Fruit fly (Drosophila melanogaster) whole organism, embryonic: ENCODE measurements around the gene stg1.

ENCODE experiments used
- Aef1 ChIP-seq: fragments of 200-800 bp; sonication (Bioruptor generic); IDR thresholded peaks from 3 replicates; pipeline ENCODE4 v1.3.6; 2022; ENCODE audit warnings: missing biosample characterization, missing genetic modification characterization
- Atf-2 ChIP-seq: fragments of 200-800 bp; sonication (Bioruptor generic); optimal IDR thresholded peaks from 2 replicates; lab custom pipeline; 2016; ENCODE audit warnings: missing biosample characterization, missing genetic modification characterization
- Atf3 ChIP-seq: fragments of 200-800 bp; sonication (Bioruptor generic); optimal IDR thresholded peaks from 3 replicates; lab custom pipeline; 2016; ENCODE audit warnings: missing biosample characterization, missing genetic modification characterization
- CG10321 ChIP-seq: fragments of 200-800 bp; sonication (Bioruptor generic); IDR thresholded peaks from 2 replicates; pipeline ENCODE4 v1.3.6; 2022; ENCODE audit warnings: missing biosample characterization, missing genetic modification characterization
- CG11504 ChIP-seq: fragments of 200-800 bp; sonication (Bioruptor generic); optimal IDR thresholded peaks from 3 replicates; lab custom pipeline; 2019; ENCODE audit warnings: missing biosample characterization, mild to moderate bottlenecking, missing genetic modification characterization, moderate library complexity
- CG16779 ChIP-seq: fragments of 200-800 bp; sonication (Bioruptor generic); IDR thresholded peaks from 2 replicates; pipeline ENCODE4 v1.3.6; 2022; ENCODE audit warnings: missing biosample characterization, missing genetic modification characterization
- CG2129 ChIP-seq: fragments of 200-800 bp; sonication (Bioruptor generic); IDR thresholded peaks from 2 replicates; pipeline ENCODE4 v1.3.6; 2022; ENCODE audit warnings: missing biosample characterization, missing genetic modification characterization; ENCODE audit not compliant: partially characterized antibody
- CG2199 ChIP-seq: fragments of 200-800 bp; sonication (Bioruptor generic); IDR thresholded peaks from 3 replicates; pipeline ENCODE4 v1.3.6; 2022; ENCODE audit warnings: missing biosample characterization, missing genetic modification characterization
- CG2678 ChIP-seq: fragments of 200-800 bp; sonication (Bioruptor generic); optimal IDR thresholded peaks from 3 replicates; lab custom pipeline; 2019; ENCODE audit warnings: missing biosample characterization, mild to moderate bottlenecking, missing genetic modification characterization, moderate library complexity
- CG2712 ChIP-seq: fragments of 200-800 bp; optimal IDR thresholded peaks from 3 replicates; lab custom pipeline; 2019; ENCODE audit warnings: missing biosample characterization, mild to moderate bottlenecking, missing genetic modification characterization, moderate library complexity
- CG31365 ChIP-seq: fragments of 200-800 bp; sonication (Bioruptor generic); optimal IDR thresholded peaks from 2 replicates; lab custom pipeline; 2018; ENCODE audit warnings: missing biosample characterization, mild to moderate bottlenecking, missing genetic modification characterization
- CG32767 ChIP-seq: fragments of 200-800 bp; sonication (Bioruptor generic); IDR thresholded peaks from 2 replicates; pipeline ENCODE4 v1.3.6; 2022; ENCODE audit warnings: missing biosample characterization, missing genetic modification characterization
- CG3838 ChIP-seq: fragments of 200-800 bp; sonication (Bioruptor generic); optimal IDR thresholded peaks from 3 replicates; lab custom pipeline; 2016; ENCODE audit warnings: missing biosample characterization, missing genetic modification characterization
- CG6791 ChIP-seq: fragments of 200-800 bp; sonication (Bioruptor generic); IDR thresholded peaks from 3 replicates; pipeline ENCODE4 v1.3.6; 2022; ENCODE audit warnings: missing biosample characterization, missing genetic modification characterization; ENCODE audit not compliant: partially characterized antibody
- CG7556 ChIP-seq: fragments of 200-800 bp; sonication (Bioruptor generic); optimal IDR thresholded peaks from 2 replicates; lab custom pipeline; 2017; ENCODE audit warnings: missing biosample characterization, mild to moderate bottlenecking, missing genetic modification characterization
- CG8290 ChIP-seq, 3 experiments: fragments of 200-800 bp; sonication (Bioruptor generic); optimal IDR thresholded peaks; 2 replicates each; lab custom pipeline; 2016 to 2019; ENCODE audit warnings: missing biosample characterization in 3 of 3, missing genetic modification characterization in 3 of 3, mild to moderate bottlenecking in 2 of 3, moderate library complexity in 1 of 3
- CTCF ChIP-seq: fragments of 200-800 bp; sonication (Bioruptor generic); optimal IDR thresholded peaks from 2 replicates; lab custom pipeline; 2017; ENCODE audit warnings: missing biosample characterization, mild to moderate bottlenecking, missing genetic modification characterization, moderate library complexity
- Dfd ChIP-seq, 2 experiments: fragments of >200 bp; optimal IDR thresholded peaks; 2 replicates each; lab custom pipeline; 2017; ENCODE audit warnings: missing biosample characterization in 2 of 2, missing genetic modification characterization in 2 of 2
- E2f1 ChIP-seq: fragments of 200-800 bp; sonication (Bioruptor generic); IDR thresholded peaks from 2 replicates; pipeline ENCODE4 v1.3.6; 2022; ENCODE audit warnings: missing biosample characterization, missing genetic modification characterization
- E2f2 ChIP-seq: fragments of 200-800 bp; sonication (Bioruptor generic); IDR thresholded peaks from 2 replicates; pipeline ENCODE4 v1.3.6; 2022; ENCODE audit warnings: missing biosample characterization, missing genetic modification characterization
- Ets65A ChIP-seq: fragments of 200-800 bp; sonication (Bioruptor generic); peaks from one replicate; lab custom pipeline; 2016; ENCODE audit warnings: missing biosample characterization, missing genetic modification characterization
- H15 ChIP-seq: fragments of 200-800 bp; sonication (Bioruptor generic); IDR thresholded peaks from 3 replicates; pipeline ENCODE4 v1.3.6; 2022; ENCODE audit warnings: missing biosample characterization, missing genetic modification characterization
- HmgZ ChIP-seq: fragments of 200-800 bp; sonication (Bioruptor generic); optimal IDR thresholded peaks from 2 replicates; lab custom pipeline; 2018; ENCODE audit warnings: missing biosample characterization, mild to moderate bottlenecking, missing genetic modification characterization
- Nf-YC ChIP-seq: fragments of 200-800 bp; optimal IDR thresholded peaks from 3 replicates; lab custom pipeline; 2019; ENCODE audit warnings: missing biosample characterization, mild to moderate bottlenecking, missing genetic modification characterization, moderate library complexity
- amos ChIP-seq: fragments of 200-800 bp; sonication (Bioruptor generic); IDR thresholded peaks from 2 replicates; pipeline ENCODE4 v1.3.6; 2022; ENCODE audit warnings: missing biosample characterization, missing genetic modification characterization; ENCODE audit not compliant: partially characterized antibody
- chinmo ChIP-seq: fragments of 200-800 bp; sonication (Bioruptor generic); IDR thresholded peaks from 4 replicates; pipeline ENCODE4 v1.3.6; 2022; ENCODE audit warnings: missing biosample characterization, missing genetic modification characterization; ENCODE audit not compliant: partially characterized antibody
- dan ChIP-seq: fragments of 200-800 bp; sonication (Bioruptor generic); IDR thresholded peaks from 2 replicates; pipeline ENCODE4 v1.3.6; 2022; ENCODE audit warnings: missing biosample characterization, missing genetic modification characterization
- dmrt99B ChIP-seq: fragments of 200-800 bp; sonication (Bioruptor generic); optimal IDR thresholded peaks from 2 replicates; lab custom pipeline; 2018; ENCODE audit warnings: missing biosample characterization, mild to moderate bottlenecking, missing genetic modification characterization, moderate library complexity
- ewg ChIP-seq: fragments of 200-800 bp; sonication (Bioruptor generic); optimal IDR thresholded peaks from 3 replicates; lab custom pipeline; 2017; ENCODE audit warnings: mild to moderate bottlenecking, missing biosample characterization, missing genetic modification reagents, missing genetic modification characterization
- gfzf ChIP-seq: fragments of 200-800 bp; sonication (Bioruptor generic); optimal IDR thresholded peaks from 2 replicates; lab custom pipeline; 2016; ENCODE audit warnings: missing biosample characterization, mild to moderate bottlenecking, missing genetic modification characterization, moderate library complexity
- gro ChIP-seq: fragments of 200-800 bp; sonication (Bioruptor generic); optimal IDR thresholded peaks from 2 replicates; lab custom pipeline; 2016; ENCODE audit warnings: missing biosample characterization, missing genetic modification characterization
- knrl ChIP-seq: fragments of 200-800 bp; sonication (Bioruptor generic); IDR thresholded peaks from 3 replicates; pipeline ENCODE4 v1.3.6; 2022; ENCODE audit warnings: missing biosample characterization, missing genetic modification characterization; ENCODE audit not compliant: partially characterized antibody
- lab ChIP-seq: fragments of 200-800 bp; sonication (Bioruptor generic); optimal IDR thresholded peaks from 3 replicates; lab custom pipeline; 2017; ENCODE audit warnings: missing biosample characterization, missing genetic modification characterization, mild to moderate bottlenecking, moderate library complexity, missing genetic modification reagents
- mam ChIP-seq: fragments of 200-800 bp; sonication (Bioruptor generic); optimal IDR thresholded peaks from 3 replicates; lab custom pipeline; 2016; ENCODE audit warnings: missing biosample characterization, missing genetic modification characterization
- nom ChIP-seq: fragments of 200-800 bp; sonication (Bioruptor generic); optimal IDR thresholded peaks from 2 replicates; lab custom pipeline; 2017; ENCODE audit warnings: missing biosample characterization, missing genetic modification characterization, mild to moderate bottlenecking, moderate library complexity, missing genetic modification reagents
- sens ChIP-seq: fragments of 200-800 bp; sonication (Bioruptor generic); peaks from one replicate; lab custom pipeline; 2016; ENCODE audit warnings: missing biosample characterization, missing genetic modification characterization
- so ChIP-seq: fragments of 200-800 bp; sonication (Bioruptor generic); IDR thresholded peaks from 3 replicates; pipeline ENCODE4 v1.3.6; 2022; ENCODE audit warnings: missing biosample characterization, missing genetic modification characterization
- ssp ChIP-seq: fragments of 200-800 bp; sonication (Bioruptor generic); IDR thresholded peaks from 2 replicates; pipeline ENCODE4 v1.3.6; 2022; ENCODE audit warnings: missing biosample characterization, missing genetic modification characterization
- stwl ChIP-seq: fragments of 200-800 bp; sonication (Bioruptor generic); optimal IDR thresholded peaks from 3 replicates; lab custom pipeline; 2018; ENCODE audit warnings: missing biosample characterization, mild to moderate bottlenecking, missing genetic modification characterization, moderate library complexity
- sug ChIP-seq: fragments of 200-800 bp; optimal IDR thresholded peaks from 2 replicates; lab custom pipeline; 2019; ENCODE audit warnings: missing biosample characterization, mild to moderate bottlenecking, missing genetic modification characterization, moderate library complexity
- trem ChIP-seq: fragments of 200-800 bp; optimal IDR thresholded peaks from 3 replicates; lab custom pipeline; 2019; ENCODE audit warnings: missing biosample characterization, mild to moderate bottlenecking, missing genetic modification characterization, moderate library complexity
- trh ChIP-seq: fragments of 200-800 bp; sonication (Bioruptor generic); optimal IDR thresholded peaks from 2 replicates; lab custom pipeline; 2016; ENCODE audit warnings: missing biosample characterization, missing genetic modification characterization

Gene stg1

DNA sequence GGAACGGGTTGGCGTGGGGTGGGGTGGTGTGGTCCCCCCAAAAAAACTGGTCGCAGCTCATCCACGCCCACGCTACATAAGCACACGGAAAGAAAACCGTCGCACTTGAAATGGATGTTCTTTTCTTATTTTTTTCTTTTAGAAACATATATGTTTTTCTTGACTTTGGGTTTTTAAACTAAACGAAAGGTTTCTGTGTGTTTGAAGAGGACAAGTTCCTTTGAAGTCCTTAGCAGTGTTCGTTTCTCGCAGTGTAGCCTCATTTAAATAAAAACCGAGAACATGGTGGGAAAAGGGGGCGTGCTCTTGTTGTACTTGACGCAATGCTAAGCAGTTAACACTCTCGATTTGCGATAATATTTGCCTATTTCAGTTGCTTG is 19.3 kb upstream of the stg1 start (continued):
- TF ChIP-seq ssp (no peak), lab (GFP tag; lab: Kevin White, UChicago) (peak; percentile 32), H15 (GFP tag; lab: Robert Waterston, UW) (no peak), Ets65A (GFP tag; lab: Kevin White, UChicago) (peak; percentile 90), mam (peak; percentile 2), chinmo (GFP tag; lab: Robert Waterston, UW) (no peak), Atf-2 (GFP tag; lab: Kevin White, UChicago) (no peak), trem (tag; lab: Kevin White, UChicago) (no peak), CG11504 (tag; lab: Kevin White, UChicago) (peak; percentile 18), HmgZ (tag; lab: Kevin White, UChicago) (no peak), trh (GFP tag; lab: Kevin White, UChicago) (no peak), CTCF (GFP tag; lab: Kevin White, UChicago) (no peak), CG2712 (tag; lab: Kevin White, UChicago) (peak; percentile 6)

DNA sequence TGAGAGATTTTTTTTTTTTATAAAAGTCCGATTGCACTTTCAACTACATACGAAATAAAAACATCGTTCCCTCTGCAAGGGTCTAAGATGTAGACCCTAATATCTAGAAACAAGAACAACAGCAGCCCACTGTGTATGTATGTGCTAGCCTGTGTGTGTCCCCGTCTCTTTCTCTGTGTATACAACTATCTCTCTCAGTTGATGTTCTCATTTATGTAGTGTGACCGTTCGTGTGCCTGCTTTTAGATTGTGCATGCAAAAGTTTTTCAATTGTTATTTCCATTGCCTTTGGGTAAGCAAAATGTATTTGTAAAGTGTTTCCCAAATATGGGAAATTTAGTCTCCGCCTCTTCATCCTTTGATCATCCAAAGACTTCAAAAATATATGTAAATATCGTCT is 13.3 kb upstream of the stg1 start:
- TF ChIP-seq gro (GFP tag; lab: Kevin White, UChicago) = no peak
- TF ChIP-seq sug (tag; lab: Kevin White, UChicago) = no peak
- no peak for TF ChIP-seq dmrt99B (tag; lab: Kevin White, UChicago)
- TF ChIP-seq dan (GFP tag; lab: Robert Waterston, UW) = no peak
- TF ChIP-seq Atf3 (GFP tag; lab: Kevin White, UChicago) = no peak
- TF ChIP-seq Aef1 = no peak
- TF ChIP-seq knrl = no peak
- no peak for TF ChIP-seq amos (GFP tag; lab: Robert Waterston, UW)
- TF ChIP-seq gfzf (GFP tag; lab: Kevin White, UChicago) = peak; percentile 13
- TF ChIP-seq CG8290 (GFP tag; optimal IDR thresholded peaks at IDR 0.05; lab: Kevin White, UChicago) = no peak
- TF ChIP-seq CG8290 (tag; optimal IDR thresholded peaks at IDR 0.05; lab: Kevin White, UChicago) = peak in 1 of 2 experiments; percentile 0
- TF ChIP-seq so = no peak
- no peak for TF ChIP-seq CG16779 (GFP tag; lab: Robert Waterston, UW)
- TF ChIP-seq stwl (tag; lab: Kevin White, UChicago) = peak; percentile 70
- peak; percentile 15; the same call in 1 of the 3 replicates for TF ChIP-seq CG2199 (GFP tag; lab: Robert Waterston, UW)
- TF ChIP-seq CG32767 (GFP tag; lab: Robert Waterston, UW) = 0 out of 2 replicates have a peak, but pooled peaks have one; percentile 25
- peak; percentile 67; the same call in 1 of the 2 replicates for TF ChIP-seq CG10321 (GFP tag; lab: Robert Waterston, UW)
- no peak for TF ChIP-seq nom (GFP tag; lab: Kevin White, UChicago)
- TF ChIP-seq CG7556 (GFP tag; lab: Kevin White, UChicago) = no peak
- TF ChIP-seq E2f2 (GFP tag; lab: Robert Waterston, UW) = no peak

DNA sequence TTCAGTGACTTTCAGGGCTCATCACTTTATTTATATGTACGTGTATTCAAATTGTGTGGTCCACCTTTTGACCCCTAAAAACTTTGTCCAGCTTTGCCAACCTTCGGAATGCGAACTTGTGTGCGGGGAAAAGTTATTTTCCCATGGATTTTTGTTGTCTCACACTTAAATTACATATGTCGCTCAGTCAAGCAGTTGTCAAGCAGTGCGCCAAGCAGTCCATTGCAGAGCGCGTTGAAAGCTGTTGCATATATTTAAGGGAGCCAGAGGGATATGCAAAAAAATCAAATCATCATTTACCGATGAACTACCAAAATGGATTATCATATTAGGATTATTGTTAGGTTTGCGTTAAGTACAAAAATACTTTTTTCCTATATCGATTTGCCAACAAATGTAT is 10.4 kb upstream of the stg1 start:
- TF ChIP-seq CG8290 (GFP tag; optimal IDR thresholded peaks at IDR 0.05; lab: Kevin White, UChicago) (peak; percentile 59), CG8290 (tag; optimal IDR thresholded peaks at IDR 0.05; lab: Kevin White, UChicago) (peak in 1 of 2 experiments; percentile 55), Ets65A (GFP tag; lab: Kevin White, UChicago) (peak; percentile 22), Dfd (GFP tag; optimal IDR thresholded peaks at IDR 0.05; lab: Kevin White, UChicago) (peak in 1 of 2 experiments; percentile 61), ewg (GFP tag; lab: Kevin White, UChicago) (no peak), CG31365 (tag; lab: Kevin White, UChicago) (peak; percentile 93), E2f1 (GFP tag; lab: Robert Waterston, UW) (no peak), stwl (tag; lab: Kevin White, UChicago) (peak; percentile 67), Nf-YC (no peak), CG2678 (tag; lab: Kevin White, UChicago) (no peak), CG2129 (GFP tag; lab: Robert Waterston, UW) (no peak), CG6791 (GFP tag; lab: Robert Waterston, UW) (0 out of 3 replicates have a peak, but pooled peaks have one; percentile 27), CG3838 (GFP tag; lab: Kevin White, UChicago) (no peak), sens (GFP tag; lab: Kevin White, UChicago) (peak; percentile 7), CG2199 (GFP tag; lab: Robert Waterston, UW) (0 out of 3 replicates have a peak, but pooled peaks have one; percentile 47)
